Worm (Caenorhabditis elegans) whole organism, L4 larva: Measurements from ENCODE around the gene C45G9.4.
A peak's percentile ranks its signal among the peaks of the same experiment; 100 is the strongest.
"Not testable (repeated sequence)": the region's sequence is repeated elsewhere in the genome, so short reads cannot be mapped to it uniquely, and the experiment has no call there.

Source experiments
- D1046.2 ChIP-seq: fragments of 200-800 bp; sonication (Bioruptor generic); IDR thresholded peaks from 2 replicates; pipeline ENCODE4 v1.3.6; 2022; ENCODE audit warnings: missing genetic modification characterization, missing compliant biosample characterization
- T26A8.4 ChIP-seq: fragments of 200-800 bp; sonication (Bioruptor generic); IDR thresholded peaks from 2 replicates; pipeline ENCODE4 v1.3.6; 2022; ENCODE audit warnings: missing genetic modification characterization, missing compliant biosample characterization
- ZK337.2 ChIP-seq: fragments of 200-800 bp; sonication (Bioruptor generic); IDR thresholded peaks from 2 replicates; pipeline ENCODE4 v1.3.6; 2022; ENCODE audit warnings: missing genetic modification reagents, missing genetic modification characterization, missing compliant biosample characterization
- ama-1 ChIP-seq: fragments of 150-350 bp; optimal IDR thresholded peaks from 2 replicates; lab custom pipeline; 2014; ENCODE audit warnings: inconsistent platforms, mixed read lengths
- arid-1 ChIP-seq: fragments of 200-800 bp; sonication (Bioruptor generic); conservative IDR thresholded peaks from 2 replicates; pipeline ENCODE4 v1.3.6; 2022; ENCODE audit warnings: missing genetic modification reagents, missing genetic modification characterization, missing compliant biosample characterization
- ceh-32 ChIP-seq: sonication (generic microtip); optimal IDR thresholded peaks from 2 replicates; lab custom pipeline; 2016; ENCODE audit warnings: mild to moderate bottlenecking, missing genetic modification characterization, missing compliant biosample characterization; ENCODE audit not compliant: poor library complexity
- cey-2 ChIP-seq: sonication (generic microtip); optimal IDR thresholded peaks from 3 replicates; lab custom pipeline; 2017; ENCODE audit warnings: missing genetic modification characterization, mild to moderate bottlenecking, missing compliant biosample characterization, antibody characterized with exemption, borderline replicate concordance; ENCODE audit not compliant: insufficient read depth
- daf-16 ChIP-seq, 3 experiments: sonication (generic microtip); optimal IDR thresholded peaks; 2 replicates each; lab custom pipeline; 2016 to 2017; ENCODE audit warnings: missing genetic modification characterization in 3 of 3, missing genetic modification reagents in 3 of 3, mild to moderate bottlenecking in 2 of 3, missing compliant biosample characterization in 2 of 3, missing biosample characterization in 1 of 3, moderate library complexity in 1 of 3
- daf-8 ChIP-seq: fragments of 200-800 bp; sonication (Bioruptor generic); IDR thresholded peaks from 2 replicates; pipeline ENCODE4 v1.3.6; 2022; ENCODE audit warnings: missing genetic modification characterization, missing compliant biosample characterization
- dmd-9 ChIP-seq: fragments of 200-800 bp; sonication (Bioruptor generic); IDR thresholded peaks from 2 replicates; pipeline ENCODE4 v1.3.6; 2022; ENCODE audit warnings: missing genetic modification reagents, missing genetic modification characterization, missing compliant biosample characterization
- dve-1 ChIP-seq: sonication (generic microtip); optimal IDR thresholded peaks from 2 replicates; lab custom pipeline; 2017; ENCODE audit warnings: antibody characterized with exemption, mild to moderate bottlenecking, missing genetic modification characterization, missing compliant biosample characterization; ENCODE audit not compliant: insufficient read depth
- egl-43 ChIP-seq: fragments of 200-800 bp; sonication (Bioruptor generic); IDR thresholded peaks from 2 replicates; pipeline ENCODE4 v1.3.6; 2022; ENCODE audit warnings: missing genetic modification reagents, missing genetic modification characterization, missing compliant biosample characterization
- fkh-10 ChIP-seq: fragments of 150-350 bp; optimal IDR thresholded peaks from 2 replicates; lab custom pipeline; 2014; ENCODE audit warnings: missing biosample characterization, missing genetic modification reagents, missing genetic modification characterization
- gei-8 ChIP-seq: fragments of 200-800 bp; sonication (Bioruptor generic); optimal IDR thresholded peaks from 2 replicates; lab custom pipeline; 2018; ENCODE audit warnings: mild to moderate bottlenecking, missing genetic modification characterization, missing compliant biosample characterization
- hif-1 ChIP-seq, 2 experiments: sonication (generic microtip); optimal IDR thresholded peaks; 2 replicates each; lab custom pipeline; 2016 to 2017; ENCODE audit warnings: missing compliant biosample characterization in 2 of 2, missing genetic modification characterization in 2 of 2, missing genetic modification reagents in 2 of 2, missing genotype in 2 of 2, mild to moderate bottlenecking in 1 of 2
- hlh-11 ChIP-seq: fragments of 200-800 bp; sonication (Bioruptor generic); optimal IDR thresholded peaks from 2 replicates; lab custom pipeline; 2018; ENCODE audit warnings: mild to moderate bottlenecking, missing genetic modification characterization, missing compliant biosample characterization
- hlh-30 ChIP-seq: sonication (generic microtip); optimal IDR thresholded peaks from 2 replicates; lab custom pipeline; 2017; ENCODE audit warnings: antibody characterized with exemption, mild to moderate bottlenecking, missing genetic modification characterization, missing compliant biosample characterization; ENCODE audit not compliant: insufficient read depth
- hmg-1.1 ChIP-seq: fragments of 200-800 bp; sonication (Bioruptor generic); IDR thresholded peaks from 2 replicates; pipeline ENCODE4 v1.3.6; 2022; ENCODE audit warnings: missing genetic modification reagents, missing genetic modification characterization, missing compliant biosample characterization
- lir-3 ChIP-seq: sonication (generic microtip); optimal IDR thresholded peaks from 2 replicates; lab custom pipeline; 2016; ENCODE audit warnings: mild to moderate bottlenecking, missing genetic modification characterization, missing compliant biosample characterization
- lsy-2 ChIP-seq, 2 experiments: fragments of 150-350 bp in 1 of 2; sonication (generic microtip) in 1 of 2; optimal IDR thresholded peaks; 2 replicates each; lab custom pipeline; 2014 to 2017; ENCODE audit warnings: missing biosample characterization in 2 of 2, missing genetic modification characterization in 2 of 2
- madf-5 ChIP-seq, 2 experiments: fragments of 200-800 bp; sonication (Bioruptor generic); IDR thresholded peaks; 2 replicates each; pipeline ENCODE4 v1.3.6; 2022; ENCODE audit warnings: missing compliant biosample characterization in 2 of 2, missing genetic modification characterization in 2 of 2
- mep-1 ChIP-seq: fragments of 150-350 bp; sonication (generic microtip); optimal IDR thresholded peaks from 3 replicates; lab custom pipeline; 2014; ENCODE audit warnings: missing biosample characterization, missing genetic modification characterization
- mxl-3 ChIP-seq: fragments of 200-800 bp; sonication (Bioruptor generic); optimal IDR thresholded peaks from 2 replicates; lab custom pipeline; 2018; ENCODE audit warnings: mild to moderate bottlenecking, missing genetic modification characterization, missing compliant biosample characterization
- nhr-10 ChIP-seq: fragments of 150-350 bp; optimal IDR thresholded peaks from 2 replicates; lab custom pipeline; 2014; ENCODE audit warnings: missing biosample characterization, missing genetic modification characterization
- nhr-102 ChIP-seq: sonication (generic microtip); optimal IDR thresholded peaks from 2 replicates; lab custom pipeline; 2016; ENCODE audit warnings: mild to moderate bottlenecking, missing genetic modification characterization, moderate library complexity, missing compliant biosample characterization
- nhr-28 ChIP-seq: fragments of 150-350 bp; optimal IDR thresholded peaks from 2 replicates; lab custom pipeline; 2014; ENCODE audit warnings: missing biosample characterization, missing genetic modification characterization
- nhr-42 ChIP-seq: fragments of 200-800 bp; sonication (Bioruptor generic); IDR thresholded peaks from 2 replicates; pipeline ENCODE4 v1.3.6; 2022; ENCODE audit warnings: missing genetic modification characterization, missing compliant biosample characterization
- nhr-48 ChIP-seq: sonication (generic microtip); optimal IDR thresholded peaks from 2 replicates; lab custom pipeline; 2016; ENCODE audit warnings: mild to moderate bottlenecking, missing genetic modification characterization, missing compliant biosample characterization
- nhr-77 ChIP-seq: fragments of 150-350 bp; optimal IDR thresholded peaks from 2 replicates; lab custom pipeline; 2014; ENCODE audit warnings: missing biosample characterization, missing genetic modification characterization
- pha-4 ChIP-seq, 2 experiments: fragments of 150-350 bp in 1 of 2; fragments of 200-800 bp in 1 of 2; sonication (Bioruptor generic) in 1 of 2; IDR thresholded peaks in 1 of 2; optimal IDR thresholded peaks in 1 of 2; 2 replicates each; pipeline versions ENCODE4 v1.3.6 to Lab custom; 2014 to 2022; ENCODE audit warnings: missing genetic modification characterization in 2 of 2, missing genetic modification reagents in 2 of 2, missing biosample characterization in 1 of 2, missing compliant biosample characterization in 1 of 2
- rbr-2 ChIP-seq: sonication (generic microtip); optimal IDR thresholded peaks from 2 replicates; lab custom pipeline; 2016; ENCODE audit warnings: missing genotype, missing genetic modification characterization, missing compliant biosample characterization
- sdz-12 ChIP-seq: fragments of 200-800 bp; sonication (Bioruptor generic); optimal IDR thresholded peaks from 2 replicates; lab custom pipeline; 2018; ENCODE audit warnings: mild to moderate bottlenecking, missing genetic modification characterization, missing compliant biosample characterization
- set-16 ChIP-seq: fragments of 200-800 bp; sonication (Bioruptor generic); IDR thresholded peaks from 2 replicates; pipeline ENCODE4 v1.3.6; 2022; ENCODE audit warnings: missing genetic modification reagents, missing genetic modification characterization, missing compliant biosample characterization
- skn-1 ChIP-seq: fragments of 150-350 bp; optimal IDR thresholded peaks from 2 replicates; lab custom pipeline; 2014; ENCODE audit warnings: missing biosample characterization, missing genetic modification characterization
- snpc-4 ChIP-seq: fragments of 150-350 bp; optimal IDR thresholded peaks from 2 replicates; lab custom pipeline; 2014; ENCODE audit warnings: missing biosample characterization, missing genetic modification characterization
- spr-1 ChIP-seq: sonication (generic microtip); optimal IDR thresholded peaks from 2 replicates; lab custom pipeline; 2016; ENCODE audit warnings: mild to moderate bottlenecking, missing genetic modification characterization, missing compliant biosample characterization
- spr-3 ChIP-seq: fragments of 200-800 bp; sonication (Bioruptor generic); optimal IDR thresholded peaks from 2 replicates; lab custom pipeline; 2018; ENCODE audit warnings: mild to moderate bottlenecking, missing genetic modification characterization, missing compliant biosample characterization
- tag-97 ChIP-seq: fragments of 200-800 bp; sonication (Bioruptor generic); IDR thresholded peaks from 2 replicates; pipeline ENCODE4 v1.3.6; 2022; ENCODE audit warnings: missing genetic modification characterization, missing compliant biosample characterization
- tra-1 ChIP-seq: fragments of 200-800 bp; sonication (Bioruptor generic); IDR thresholded peaks from 2 replicates; pipeline ENCODE4 v1.3.6; 2022; ENCODE audit warnings: missing genetic modification reagents, missing genetic modification characterization, missing compliant biosample characterization
- unc-130 ChIP-seq: sonication (generic microtip); optimal IDR thresholded peaks from 2 replicates; lab custom pipeline; 2016; ENCODE audit warnings: missing genetic modification reagents, missing genetic modification characterization, missing compliant biosample characterization
- unc-62 ChIP-seq, 3 experiments: fragments of 150-350 bp in 1 of 3; sonication (generic microtip); optimal IDR thresholded peaks in 2 of 3; peaks in 1 of 3; 1 replicate in 1 of 3; 2 replicates in 2 of 3; lab custom pipeline; 2014 to 2017; ENCODE audit warnings: missing biosample characterization in 3 of 3, missing genetic modification characterization in 3 of 3, missing genetic modification reagents in 3 of 3, missing genotype in 1 of 3
- vab-7 ChIP-seq: fragments of 200-800 bp; sonication (Bioruptor generic); IDR thresholded peaks from 2 replicates; pipeline ENCODE4 v1.3.6; 2022; ENCODE audit warnings: missing genetic modification reagents, missing genetic modification characterization, missing compliant biosample characterization
- zag-1 ChIP-seq: fragments of 150-350 bp; optimal IDR thresholded peaks from 2 replicates; lab custom pipeline; 2014; ENCODE audit warnings: missing biosample characterization, missing genetic modification characterization
- zfp-3 ChIP-seq: fragments of 200-800 bp; sonication (Bioruptor generic); conservative IDR thresholded peaks from 2 replicates; pipeline ENCODE4 v1.3.6; 2022; ENCODE audit warnings: missing genetic modification reagents, missing genetic modification characterization, missing compliant biosample characterization
- zip-2 ChIP-seq: fragments of 150-350 bp; optimal IDR thresholded peaks from 2 replicates; lab custom pipeline; 2014; ENCODE audit warnings: missing biosample characterization, missing genetic modification characterization
- ztf-7 ChIP-seq: fragments of 150-350 bp; optimal IDR thresholded peaks from 2 replicates; lab custom pipeline; 2014; ENCODE audit warnings: missing biosample characterization, missing genetic modification characterization

The C45G9.4 gene

ce11 chrIII:5062406-5062805 lies at the start of gene C45G9.4:
Gene C45G9.4 (plus strand): TSS chrIII:5062706.
- not testable (repeated sequence) for TF ChIP-seq snpc-4 (tag; lab: Kevin White, UChicago); unc-62 (GFP tag; optimal IDR thresholded peaks at IDR 0.05 in 1 of 2; lab: Kevin White, UChicago); unc-62 (tag; optimal IDR thresholded peaks at IDR 0.05; lab: Kevin White, UChicago); skn-1 (tag; lab: Kevin White, UChicago)

ce11 chrIII:5013915-5014346 lies 48.6 kb upstream of the C45G9.4 start:
- TF ChIP-seq rbr-2 (tag; lab: Kevin White, UChicago) (peak; percentile 90), cey-2 (tag; lab: Kevin White, UChicago) (peak; percentile 28), vab-7 (GFP tag; lab: Robert Waterston, UW) (0 out of 2 replicates have a peak, but pooled peaks have one; percentile 39), arid-1 (GFP tag; lab: Robert Waterston, UW) (0 out of 2 replicates have a peak, but pooled peaks have one; percentile 15), nhr-48 (tag; lab: Kevin White, UChicago) (peak; percentile 58), daf-8 (GFP tag; lab: Robert Waterston, UW) (no peak), D1046.2 (GFP tag; lab: Robert Waterston, UW) (no peak), fkh-10 (GFP tag; lab: Kevin White, UChicago) (peak; percentile 70), zfp-3 (no peak), ztf-7 (tag; lab: Kevin White, UChicago) (peak; percentile 79), nhr-102 (peak; percentile 48), zag-1 (no peak), mep-1 (tag; lab: Kevin White, UChicago) (peak; percentile 97), ama-1 (lab: Kevin White, UChicago) (no peak), tag-97 (GFP tag; lab: Robert Waterston, UW) (no peak), hif-1 (tag; optimal IDR thresholded peaks at IDR 0.05; lab: Kevin White, UChicago) (peak in 1 of 2 experiments; percentile 73), hlh-30 (peak; percentile 82), daf-16 (GFP tag; optimal IDR thresholded peaks at IDR 0.05; lab: Kevin White, UChicago) (peak; percentile 22 to 27), daf-16 (tag; optimal IDR thresholded peaks at IDR 0.05; lab: Kevin White, UChicago) (peak; percentile 17), dve-1 (tag; lab: Kevin White, UChicago) (peak; percentile 87), madf-5 (GFP tag; IDR thresholded peaks at IDR 0.05; lab: Robert Waterston, UW) (0 out of 4 replicates have a peak, but pooled peaks of 1 of the 2 experiments have one; percentile 28), T26A8.4 (peak; percentile 75), tra-1 (0 out of 2 replicates have a peak, but pooled peaks have one; percentile 34), nhr-77 (tag; lab: Kevin White, UChicago) (peak; percentile 85), mxl-3 (GFP tag; lab: Kevin White, UChicago) (peak; percentile 73), ZK337.2 (GFP tag; lab: Robert Waterston, UW) (no peak), hlh-11 (tag; lab: Kevin White, UChicago) (peak; percentile 94), zip-2 (tag; lab: Kevin White, UChicago) (peak; percentile 34), spr-3 (GFP tag; lab: Kevin White, UChicago) (no peak), sdz-12 (GFP tag; lab: Kevin White, UChicago) (no peak), snpc-4 (tag; lab: Kevin White, UChicago) (no peak), gei-8 (GFP tag; lab: Kevin White, UChicago) (peak; percentile 21), skn-1 (tag; lab: Kevin White, UChicago) (no peak), pha-4 (GFP tag; IDR thresholded peaks at IDR 0.05; lab: Robert Waterston, UW) (peak; percentile 76; the same call in 1 of the 2 replicates), pha-4 (tag; optimal IDR thresholded peaks at IDR 0.05; lab: Kevin White, UChicago) (peak; percentile 16), ceh-32 (tag; lab: Kevin White, UChicago) (no peak), lir-3 (tag; lab: Kevin White, UChicago) (no peak), hmg-1.1 (GFP tag; lab: Robert Waterston, UW) (peak; percentile 93), unc-130 (GFP tag; lab: Kevin White, UChicago) (no peak), lsy-2 (tag; optimal IDR thresholded peaks at IDR 0.05; lab: Kevin White, UChicago) (peak; percentile 78 to 90), nhr-28 (tag; lab: Kevin White, UChicago) (peak; percentile 62), nhr-10 (tag; lab: Kevin White, UChicago) (peak; percentile 69), set-16 (GFP tag; lab: Robert Waterston, UW) (peak; percentile 77), nhr-42 (no peak), spr-1 (peak; percentile 54), dmd-9 (GFP tag; lab: Robert Waterston, UW) (no peak), egl-43 (GFP tag; lab: Robert Waterston, UW) (no peak; the same call in none of the 2 replicates)
